Worm (Caenorhabditis elegans) whole organism, L4/young adult: ENCODE results near the gene col-148.

Experiments used
- dao-5 ChIP-seq: sonication (generic microtip); optimal IDR thresholded peaks from 2 replicates; lab custom pipeline; 2016; ENCODE audit warnings: missing genotype, missing genetic modification characterization, moderate library complexity, missing compliant biosample characterization
- him-1 ChIP-seq: sonication (generic microtip); optimal IDR thresholded peaks from 2 replicates; lab custom pipeline; 2016; ENCODE audit warnings: missing genotype, missing genetic modification reagents, missing genetic modification characterization, missing compliant biosample characterization

DNA sequence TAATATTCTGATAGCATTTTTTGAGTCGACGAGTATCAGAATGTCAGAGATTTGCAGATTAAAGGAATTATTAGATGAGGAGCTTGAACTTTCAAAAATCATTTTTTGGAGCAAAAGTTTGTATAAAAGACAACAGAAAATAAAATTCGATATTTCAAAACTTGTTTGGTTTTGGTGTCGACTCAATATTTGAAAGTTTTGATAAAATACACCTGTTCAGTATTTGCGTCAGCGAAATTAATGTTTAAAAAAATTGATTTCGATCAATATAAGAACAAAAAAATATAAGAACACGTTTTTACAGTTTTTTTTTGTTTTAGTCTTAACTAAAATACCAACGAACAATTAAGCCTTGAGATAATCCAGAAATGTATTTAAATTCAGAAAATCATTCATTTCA is 20.9 kb upstream of the col-148 start, which contains the start of gene C12D8.13:
- TF ChIP-seq him-1 (tag; lab: Kevin White, UChicago) (no peak), dao-5 (tag; lab: Kevin White, UChicago) (no peak)
